Fruit fly (Drosophila melanogaster) whole organism, embryonic: ENCODE data around the gene CG3078.
A peak's percentile ranks its signal among the peaks of the same experiment; 100 is the strongest.

Experiments used
- Antp ChIP-seq: fragments of 200-800 bp; sonication (Bioruptor generic); optimal IDR thresholded peaks from 3 replicates; lab custom pipeline; 2016; ENCODE audit warnings: missing biosample characterization, missing genetic modification characterization
- BEAF-32 ChIP-seq: fragments of 200-800 bp; sonication (Bioruptor generic); optimal IDR thresholded peaks from 3 replicates; lab custom pipeline; 2017; ENCODE audit warnings: missing biosample characterization, missing genetic modification characterization, mild to moderate bottlenecking, moderate library complexity, missing genetic modification reagents
- Bdp1 ChIP-seq: fragments of 200-800 bp; sonication (Bioruptor generic); optimal IDR thresholded peaks from 3 replicates; lab custom pipeline; 2016; ENCODE audit warnings: missing biosample characterization, missing genetic modification characterization
- CG10654 ChIP-seq: fragments of 200-800 bp; sonication (Bioruptor generic); optimal IDR thresholded peaks from 2 replicates; lab custom pipeline; 2016; ENCODE audit warnings: missing biosample characterization, missing genetic modification characterization
- CG14965 ChIP-seq: fragments of 200-800 bp; sonication (Bioruptor generic); optimal IDR thresholded peaks from 2 replicates; lab custom pipeline; 2016; ENCODE audit warnings: missing biosample characterization, missing genetic modification characterization, borderline replicate concordance
- CG15479 ChIP-seq: fragments of 200-800 bp; sonication (Bioruptor generic); optimal IDR thresholded peaks from 3 replicates; lab custom pipeline; 2019; ENCODE audit warnings: missing biosample characterization, mild to moderate bottlenecking, missing genetic modification characterization, moderate library complexity
- CG16813 ChIP-seq: fragments of 200-800 bp; sonication (Bioruptor generic); IDR thresholded peaks from 3 replicates; pipeline ENCODE4 v1.3.6; 2022; ENCODE audit warnings: missing biosample characterization, missing genetic modification characterization; ENCODE audit not compliant: partially characterized antibody
- CG1792 ChIP-seq: fragments of 200-800 bp; sonication (Bioruptor generic); optimal IDR thresholded peaks from 2 replicates; lab custom pipeline; 2016; ENCODE audit warnings: missing biosample characterization, missing genetic modification characterization
- CG18619 ChIP-seq: fragments of 200-800 bp; sonication (Bioruptor generic); optimal IDR thresholded peaks from 3 replicates; lab custom pipeline; 2017; ENCODE audit warnings: missing biosample characterization, mild to moderate bottlenecking, missing genetic modification characterization
- CG2678 ChIP-seq: fragments of 200-800 bp; sonication (Bioruptor generic); optimal IDR thresholded peaks from 3 replicates; lab custom pipeline; 2019; ENCODE audit warnings: missing biosample characterization, mild to moderate bottlenecking, missing genetic modification characterization, moderate library complexity
- CG2889 ChIP-seq: fragments of 200-800 bp; sonication (Bioruptor generic); IDR thresholded peaks from 3 replicates; pipeline ENCODE4 v1.3.6; 2022; ENCODE audit warnings: missing biosample characterization, missing genetic modification characterization
- CG31365 ChIP-seq: fragments of 200-800 bp; sonication (Bioruptor generic); optimal IDR thresholded peaks from 2 replicates; lab custom pipeline; 2018; ENCODE audit warnings: missing biosample characterization, mild to moderate bottlenecking, missing genetic modification characterization
- CG3163 ChIP-seq: fragments of 200-800 bp; sonication (Bioruptor generic); optimal IDR thresholded peaks from 3 replicates; lab custom pipeline; 2016; ENCODE audit warnings: missing biosample characterization, missing genetic modification characterization
- CG32767 ChIP-seq: fragments of 200-800 bp; sonication (Bioruptor generic); IDR thresholded peaks from 2 replicates; pipeline ENCODE4 v1.3.6; 2022; ENCODE audit warnings: missing biosample characterization, missing genetic modification characterization
- CG3995 ChIP-seq: fragments of 200-800 bp; sonication (Bioruptor generic); optimal IDR thresholded peaks from 3 replicates; lab custom pipeline; 2016; ENCODE audit warnings: missing biosample characterization, missing genetic modification characterization
- CG4707 ChIP-seq: fragments of 200-800 bp; sonication (Bioruptor generic); optimal IDR thresholded peaks from 2 replicates; lab custom pipeline; 2018; ENCODE audit warnings: missing biosample characterization, mild to moderate bottlenecking, missing genetic modification characterization, moderate library complexity
- CG4730 ChIP-seq: fragments of 200-800 bp; sonication (Bioruptor generic); IDR thresholded peaks from 2 replicates; pipeline ENCODE4 v1.3.6; 2022; ENCODE audit warnings: missing biosample characterization, missing genetic modification characterization
- CG6272 ChIP-seq: fragments of 200-800 bp; sonication (Bioruptor generic); IDR thresholded peaks from 2 replicates; pipeline ENCODE4 v1.3.6; 2022; ENCODE audit warnings: missing biosample characterization, missing genetic modification characterization
- Dad ChIP-seq: fragments of 200-800 bp; sonication (Bioruptor generic); optimal IDR thresholded peaks from 3 replicates; lab custom pipeline; 2016; ENCODE audit warnings: missing biosample characterization, missing genetic modification characterization
- Drgx ChIP-seq: fragments of 200-800 bp; sonication (Bioruptor generic); IDR thresholded peaks from 2 replicates; pipeline ENCODE4 v1.3.6; 2022; ENCODE audit warnings: missing biosample characterization, missing genetic modification characterization
- HLHmδ ChIP-seq: fragments of 200-800 bp; sonication (Bioruptor generic); optimal IDR thresholded peaks from 2 replicates; lab custom pipeline; 2018; ENCODE audit warnings: missing biosample characterization, mild to moderate bottlenecking, missing genetic modification characterization, moderate library complexity
- HmgD ChIP-seq: fragments of 200-800 bp; sonication (Bioruptor generic); optimal IDR thresholded peaks from 3 replicates; lab custom pipeline; 2016; ENCODE audit warnings: missing biosample characterization, missing genetic modification characterization
- Nf-YA ChIP-seq: fragments of 200-800 bp; sonication (Bioruptor generic); IDR thresholded peaks from 2 replicates; pipeline ENCODE4 v1.3.6; 2022; ENCODE audit warnings: missing biosample characterization, missing genetic modification characterization
- PHDP ChIP-seq: fragments of 200-800 bp; sonication (Bioruptor generic); optimal IDR thresholded peaks from 3 replicates; lab custom pipeline; 2018; ENCODE audit warnings: missing biosample characterization, mild to moderate bottlenecking, missing genetic modification characterization, moderate library complexity
- Sox102F ChIP-seq: fragments of 200-800 bp; sonication (Bioruptor generic); optimal IDR thresholded peaks from 2 replicates; lab custom pipeline; 2018; ENCODE audit warnings: missing biosample characterization, mild to moderate bottlenecking, missing genetic modification characterization, moderate library complexity
- TFAM ChIP-seq: fragments of 200-800 bp; sonication (Bioruptor generic); optimal IDR thresholded peaks from 2 replicates; lab custom pipeline; 2017; ENCODE audit warnings: missing biosample characterization, missing genetic modification characterization, inconsistent platforms
- Taf1 ChIP-seq: fragments of 200-800 bp; sonication (Bioruptor generic); IDR thresholded peaks from 2 replicates; pipeline ENCODE4 v1.3.6; 2022; ENCODE audit warnings: missing biosample characterization, missing genetic modification characterization
- Tbp ChIP-seq: fragments of >200 bp; optimal IDR thresholded peaks from 2 replicates; lab custom pipeline; 2018; ENCODE audit warnings: missing biosample characterization, missing genetic modification characterization
- Xbp1 ChIP-seq: fragments of 200-800 bp; sonication (Bioruptor generic); optimal IDR thresholded peaks from 3 replicates; lab custom pipeline; 2016; ENCODE audit warnings: missing biosample characterization, mild to moderate bottlenecking, missing genetic modification characterization
- Xrp1 ChIP-seq: fragments of 200-800 bp; sonication (Bioruptor generic); IDR thresholded peaks from 2 replicates; pipeline ENCODE4 v1.3.6; 2022; ENCODE audit warnings: missing biosample characterization, missing genetic modification characterization
- aop ChIP-seq: fragments of 200-800 bp; sonication (Bioruptor generic); IDR thresholded peaks from 2 replicates; pipeline ENCODE4 v1.3.6; 2022; ENCODE audit warnings: missing biosample characterization, missing genetic modification characterization
- crc ChIP-seq: fragments of 200-800 bp; sonication (Bioruptor generic); optimal IDR thresholded peaks from 2 replicates; lab custom pipeline; 2016; ENCODE audit warnings: missing biosample characterization, missing genetic modification characterization
- danr ChIP-seq: fragments of 200-800 bp; sonication (Bioruptor generic); IDR thresholded peaks from 2 replicates; pipeline ENCODE4 v1.3.6; 2022; ENCODE audit warnings: missing biosample characterization, missing genetic modification characterization
- dati ChIP-seq: fragments of 200-800 bp; sonication (Bioruptor generic); IDR thresholded peaks from 2 replicates; pipeline ENCODE4 v1.3.6; 2022; ENCODE audit warnings: missing biosample characterization, missing genetic modification characterization
- dmrt99B ChIP-seq: fragments of 200-800 bp; sonication (Bioruptor generic); optimal IDR thresholded peaks from 2 replicates; lab custom pipeline; 2018; ENCODE audit warnings: missing biosample characterization, mild to moderate bottlenecking, missing genetic modification characterization, moderate library complexity
- en ChIP-seq: fragments of 200-800 bp; sonication (Bioruptor generic); optimal IDR thresholded peaks from 2 replicates; lab custom pipeline; 2016; ENCODE audit warnings: missing biosample characterization, missing genetic modification characterization
- fd96Cb ChIP-seq: fragments of 200-800 bp; sonication (Bioruptor generic); optimal IDR thresholded peaks from 2 replicates; lab custom pipeline; 2018; ENCODE audit warnings: missing biosample characterization, mild to moderate bottlenecking, missing genetic modification characterization, moderate library complexity
- gcm2 ChIP-seq: fragments of 200-800 bp; sonication (Bioruptor generic); optimal IDR thresholded peaks from 2 replicates; lab custom pipeline; 2016; ENCODE audit warnings: missing biosample characterization, missing genetic modification characterization
- gsb ChIP-seq: fragments of 200-800 bp; sonication (Bioruptor generic); IDR thresholded peaks from 2 replicates; pipeline ENCODE4 v1.3.6; 2022; ENCODE audit warnings: missing biosample characterization, missing genetic modification characterization
- ham ChIP-seq: fragments of 200-800 bp; sonication (Bioruptor generic); IDR thresholded peaks from 2 replicates; pipeline ENCODE4 v1.3.6; 2022; ENCODE audit warnings: missing biosample characterization, missing genetic modification characterization
- jigr1 ChIP-seq: fragments of 200-800 bp; sonication (Bioruptor generic); IDR thresholded peaks from 3 replicates; pipeline ENCODE4 v1.3.6; 2022; ENCODE audit warnings: missing biosample characterization, missing genetic modification characterization
- knrl ChIP-seq: fragments of 200-800 bp; sonication (Bioruptor generic); IDR thresholded peaks from 3 replicates; pipeline ENCODE4 v1.3.6; 2022; ENCODE audit warnings: missing biosample characterization, missing genetic modification characterization; ENCODE audit not compliant: partially characterized antibody
- lilli ChIP-seq: fragments of 200-800 bp; sonication (Bioruptor generic); optimal IDR thresholded peaks from 3 replicates; lab custom pipeline; 2016; ENCODE audit warnings: missing biosample characterization, missing genetic modification characterization
- luna ChIP-seq: fragments of 200-800 bp; sonication (Bioruptor generic); optimal IDR thresholded peaks from 2 replicates; lab custom pipeline; 2016; ENCODE audit warnings: missing biosample characterization, missing genetic modification characterization
- mld ChIP-seq: fragments of 200-800 bp; sonication (Bioruptor generic); IDR thresholded peaks from 3 replicates; pipeline ENCODE4 v1.3.6; 2022; ENCODE audit warnings: missing biosample characterization, missing genetic modification characterization; ENCODE audit not compliant: partially characterized antibody
- pnt ChIP-seq: fragments of 200-800 bp; sonication (Bioruptor generic); optimal IDR thresholded peaks from 3 replicates; lab custom pipeline; 2016; ENCODE audit warnings: missing biosample characterization, missing genetic modification characterization
- schlank ChIP-seq: fragments of 200-800 bp; sonication (Bioruptor generic); optimal IDR thresholded peaks from 2 replicates; lab custom pipeline; 2018; ENCODE audit warnings: missing biosample characterization, mild to moderate bottlenecking, missing genetic modification characterization
- scrt ChIP-seq: fragments of 200-800 bp; sonication (Bioruptor generic); optimal IDR thresholded peaks from 2 replicates; lab custom pipeline; 2018; ENCODE audit warnings: missing biosample characterization, mild to moderate bottlenecking, missing genetic modification characterization, moderate library complexity
- usp ChIP-seq: fragments of >200 bp; optimal IDR thresholded peaks from 2 replicates; lab custom pipeline; 2017; ENCODE audit warnings: missing biosample characterization, missing genetic modification characterization

The CG3078 gene

dm6 chrX:2303771-2304513 lies 44.3 kb upstream of the CG3078 start (continued):
- TF ChIP-seq danr (GFP tag; lab: Robert Waterston, UW) = peak; percentile 66
- TF ChIP-seq ham (GFP tag; lab: Robert Waterston, UW) = peak; percentile 72; the same call in 1 of the 2 replicates
- TF ChIP-seq CG4730 = peak; percentile 46; the same call in 1 of the 2 replicates
- TF ChIP-seq CG10654 (GFP tag; lab: Kevin White, UChicago) = peak; percentile 83
- TF ChIP-seq crc (GFP tag; lab: Kevin White, UChicago) = peak; percentile 73
- TF ChIP-seq CG3995 (GFP tag; lab: Kevin White, UChicago) = peak; percentile 55
- peak; percentile 87 for TF ChIP-seq dmrt99B (tag; lab: Kevin White, UChicago)
- TF ChIP-seq knrl (GFP tag; lab: Robert Waterston, UW) = peak; percentile 28; the same call in 1 of the 3 replicates
- peak; percentile 94 for TF ChIP-seq Dad (GFP tag; lab: Kevin White, UChicago)
- no peak for TF ChIP-seq mld
- peak; percentile 54; the same call in 1 of the 2 replicates for TF ChIP-seq Nf-YA (GFP tag; lab: Robert Waterston, UW)
- peak; percentile 86 for TF ChIP-seq Sox102F
- TF ChIP-seq CG32767 (GFP tag; lab: Robert Waterston, UW) = peak; percentile 86; the same call in 1 of the 2 replicates
- peak; percentile 92 for TF ChIP-seq PHDP (tag; lab: Kevin White, UChicago)
- TF ChIP-seq BEAF-32 (GFP tag; lab: Kevin White, UChicago) = no peak
- peak; percentile 91 for TF ChIP-seq Antp (GFP tag; lab: Kevin White, UChicago)
- peak; percentile 89 for TF ChIP-seq CG3163
- TF ChIP-seq fd96Cb (tag; lab: Kevin White, UChicago) = peak; percentile 82
- TF ChIP-seq jigr1 (GFP tag; lab: Robert Waterston, UW) = peak; percentile 25; the same call in 1 of the 3 replicates
- no peak for TF ChIP-seq aop
- peak; percentile 83 for TF ChIP-seq Bdp1
- peak; percentile 90 for TF ChIP-seq CG1792 (GFP tag; lab: Kevin White, UChicago)
- no peak for TF ChIP-seq TFAM (GFP tag; lab: Kevin White, UChicago)
- TF ChIP-seq luna = peak; percentile 53
- TF ChIP-seq CG31365 (tag; lab: Kevin White, UChicago) = peak; percentile 78
- TF ChIP-seq CG2678 = peak; percentile 92
- peak; percentile 60 for TF ChIP-seq CG14965 (GFP tag; lab: Kevin White, UChicago)
- no peak; the same call in 1 of the 2 replicates for TF ChIP-seq Taf1
- peak; percentile 69 for TF ChIP-seq gsb (GFP tag; lab: Robert Waterston, UW)
- peak; percentile 49 for TF ChIP-seq gcm2 (GFP tag; lab: Kevin White, UChicago)
- TF ChIP-seq Tbp (GFP tag; lab: Kevin White, UChicago) = no peak
- peak; percentile 90 for TF ChIP-seq Xbp1
- peak; percentile 94 for TF ChIP-seq lilli (GFP tag; lab: Kevin White, UChicago)
- peak; percentile 91 for TF ChIP-seq scrt (GFP tag; lab: Kevin White, UChicago)
- TF ChIP-seq CG2889 (GFP tag; lab: Robert Waterston, UW) = peak; percentile 74; the same call in 2 of the 3 replicates
- TF ChIP-seq CG6272 (GFP tag; lab: Robert Waterston, UW) = peak; percentile 57
- TF ChIP-seq dati (GFP tag; lab: Robert Waterston, UW) = 0 out of 2 replicates have a peak, but pooled peaks have one; percentile 48
- no peak for TF ChIP-seq CG16813 (GFP tag; lab: Robert Waterston, UW)
- peak; percentile 84 for TF ChIP-seq Xrp1 (GFP tag; lab: Robert Waterston, UW)
- TF ChIP-seq pnt (GFP tag; lab: Kevin White, UChicago) = peak; percentile 80
- TF ChIP-seq en (GFP tag; lab: Kevin White, UChicago) = peak; percentile 64
- no peak for TF ChIP-seq HLHmδ (GFP tag; lab: Kevin White, UChicago)
- TF ChIP-seq usp (GFP tag; lab: Kevin White, UChicago) = no peak
- TF ChIP-seq CG18619 = peak; percentile 85
- TF ChIP-seq schlank (tag; lab: Kevin White, UChicago) = peak; percentile 78
- TF ChIP-seq CG15479 = peak; percentile 82
- TF ChIP-seq Drgx (GFP tag; lab: Robert Waterston, UW) = peak; percentile 76; the same call in 1 of the 2 replicates
- TF ChIP-seq HmgD (GFP tag; lab: Kevin White, UChicago) = peak; percentile 84
- TF ChIP-seq CG4707 (GFP tag; lab: Kevin White, UChicago) = peak; percentile 78
